Worm (Caenorhabditis elegans) whole organism, L2 larva: Measurements from ENCODE around the gene dnj-25.
A peak's percentile ranks its signal among the peaks of the same experiment; 100 is the strongest.

Experiments
- C34F6.9 ChIP-seq: fragments of 150-350 bp; optimal IDR thresholded peaks from 2 replicates; lab custom pipeline; 2014; ENCODE audit warnings: missing biosample characterization, missing genetic modification characterization
- F13H6.1 ChIP-seq: sonication (generic microtip); optimal IDR thresholded peaks from 2 replicates; lab custom pipeline; 2016; ENCODE audit warnings: missing genetic modification characterization, missing compliant biosample characterization
- Y55F3AM.14 ChIP-seq: fragments of 200-800 bp; sonication (Bioruptor generic); optimal IDR thresholded peaks from 2 replicates; lab custom pipeline; 2018; ENCODE audit warnings: mild to moderate bottlenecking, missing genetic modification characterization, missing compliant biosample characterization
- ZK546.5 ChIP-seq: sonication (generic microtip); optimal IDR thresholded peaks from 2 replicates; lab custom pipeline; 2017; ENCODE audit warnings: missing biosample characterization, missing genetic modification characterization
- alr-1 ChIP-seq: fragments of 150-350 bp; optimal IDR thresholded peaks from 2 replicates; lab custom pipeline; 2014; ENCODE audit warnings: missing biosample characterization, missing genetic modification characterization
- crh-2 ChIP-seq: sonication (generic microtip); optimal IDR thresholded peaks from 2 replicates; lab custom pipeline; 2017; ENCODE audit warnings: missing biosample characterization, missing genetic modification characterization
- elt-1 ChIP-seq: fragments of 150-350 bp; optimal IDR thresholded peaks from 2 replicates; lab custom pipeline; 2014; ENCODE audit warnings: missing biosample characterization, missing genetic modification characterization
- fos-1 ChIP-seq: fragments of 150-350 bp; optimal IDR thresholded peaks from 2 replicates; lab custom pipeline; 2014; ENCODE audit warnings: missing biosample characterization, missing genetic modification characterization
- gmeb-1 ChIP-seq: fragments of 150-350 bp; optimal IDR thresholded peaks from 2 replicates; lab custom pipeline; 2014; ENCODE audit warnings: missing biosample characterization, missing genetic modification characterization
- lin-11 ChIP-seq: fragments of 150-350 bp; sonication (generic microtip); optimal IDR thresholded peaks from 2 replicates; lab custom pipeline; 2014; ENCODE audit warnings: missing biosample characterization, missing genetic modification characterization, inconsistent platforms, mixed read lengths
- lin-13 ChIP-seq: fragments of 150-350 bp; optimal IDR thresholded peaks from 2 replicates; lab custom pipeline; 2014; ENCODE audit warnings: missing biosample characterization, missing genetic modification reagents, missing genetic modification characterization
- lsy-2 ChIP-seq, 2 experiments: fragments of 150-350 bp in 1 of 2; sonication (generic microtip) in 1 of 2; optimal IDR thresholded peaks; 2 replicates each; lab custom pipeline; 2014 to 2017; ENCODE audit warnings: missing biosample characterization in 2 of 2, missing genetic modification characterization in 2 of 2
- mab-5 ChIP-seq: fragments of 150-350 bp; optimal IDR thresholded peaks from 2 replicates; lab custom pipeline; 2014; ENCODE audit warnings: missing biosample characterization, missing genetic modification characterization
- mbf-1 ChIP-seq: sonication (generic microtip); optimal IDR thresholded peaks from 2 replicates; lab custom pipeline; 2017; ENCODE audit warnings: missing biosample characterization, missing genetic modification characterization
- mdl-1 ChIP-seq, 2 experiments: fragments of 150-350 bp in 1 of 2; sonication (generic microtip) in 1 of 2; optimal IDR thresholded peaks; 2 replicates each; lab custom pipeline; 2017; ENCODE audit warnings: missing biosample characterization in 2 of 2, missing genetic modification characterization in 2 of 2
- nhr-12 ChIP-seq: fragments of 150-350 bp; optimal IDR thresholded peaks from 2 replicates; lab custom pipeline; 2014; ENCODE audit warnings: missing biosample characterization, missing genetic modification characterization
- nhr-129 ChIP-seq: fragments of 150-350 bp; optimal IDR thresholded peaks from 2 replicates; lab custom pipeline; 2014; ENCODE audit warnings: missing biosample characterization, missing genetic modification characterization
- nhr-237 ChIP-seq: fragments of 150-350 bp; optimal IDR thresholded peaks from 2 replicates; lab custom pipeline; 2014; ENCODE audit warnings: missing biosample characterization, missing genetic modification characterization
- nhr-25 ChIP-seq: fragments of 150-350 bp; sonication (generic microtip); optimal IDR thresholded peaks from 3 replicates; lab custom pipeline; 2014; ENCODE audit warnings: missing biosample characterization, missing genetic modification characterization
- nhr-6 ChIP-seq: fragments of 150-350 bp; optimal IDR thresholded peaks from 2 replicates; lab custom pipeline; 2014; ENCODE audit warnings: missing biosample characterization, missing genetic modification characterization
- nhr-77 ChIP-seq: fragments of 150-350 bp; optimal IDR thresholded peaks from 2 replicates; lab custom pipeline; 2014; ENCODE audit warnings: missing biosample characterization, missing genetic modification characterization
- peb-1 ChIP-seq: fragments of 150-350 bp; optimal IDR thresholded peaks from 2 replicates; lab custom pipeline; 2014; ENCODE audit warnings: missing biosample characterization, missing genetic modification characterization
- sma-3 ChIP-seq: sonication (generic microtip); optimal IDR thresholded peaks from 2 replicates; lab custom pipeline; 2016; ENCODE audit warnings: missing genetic modification reagents, missing genetic modification characterization, missing compliant biosample characterization
- sma-9 ChIP-seq, 2 experiments: fragments of 150-350 bp in 1 of 2; sonication (generic microtip) in 1 of 2; optimal IDR thresholded peaks; 2 replicates each; lab custom pipeline; 2014 to 2016; ENCODE audit warnings: missing genetic modification characterization in 2 of 2, mild to moderate bottlenecking in 1 of 2, missing biosample characterization in 1 of 2, missing compliant biosample characterization in 1 of 2, missing genetic modification reagents in 1 of 2, moderate library complexity in 1 of 2
- unc-39 ChIP-seq: fragments of 150-350 bp; optimal IDR thresholded peaks from 2 replicates; lab custom pipeline; 2014; ENCODE audit warnings: missing biosample characterization, missing genetic modification characterization
- unc-55 ChIP-seq: fragments of 150-350 bp; sonication (generic microtip); optimal IDR thresholded peaks from 3 replicates; lab custom pipeline; 2014; ENCODE audit warnings: missing biosample characterization, missing genetic modification reagents, missing genetic modification characterization
- unc-62 ChIP-seq: fragments of 150-350 bp; optimal IDR thresholded peaks from 2 replicates; lab custom pipeline; 2014; ENCODE audit warnings: missing biosample characterization, missing genetic modification reagents, missing genetic modification characterization
- zag-1 ChIP-seq: fragments of 150-350 bp; optimal IDR thresholded peaks from 2 replicates; lab custom pipeline; 2014; ENCODE audit warnings: missing biosample characterization, missing genetic modification characterization
- ztf-1 ChIP-seq: fragments of 200-800 bp; sonication (Bioruptor generic); conservative IDR thresholded peaks from 2 replicates; pipeline ENCODE4 v1.3.6; 2022; ENCODE audit warnings: missing genetic modification characterization, missing compliant biosample characterization
- ztf-11 ChIP-seq: sonication (generic microtip); optimal IDR thresholded peaks from 2 replicates; lab custom pipeline; 2017; ENCODE audit warnings: missing biosample characterization, missing genetic modification characterization
- ztf-4 ChIP-seq: fragments of 150-350 bp; optimal IDR thresholded peaks from 2 replicates; lab custom pipeline; 2014; ENCODE audit warnings: missing biosample characterization, missing genetic modification characterization

Gene dnj-25

ce11 chrV:20731787-20732186 is 12.4 kb downstream of the dnj-25 start, which contains the start of gene srxa-1:
Gene srxa-1 (plus strand): TSS chrV:20732087.
- TF ChIP-seq lin-13 (no peak), unc-62 (GFP tag; lab: Kevin White, UChicago) (no peak), mab-5 (tag; lab: Kevin White, UChicago) (no peak), crh-2 (tag; lab: Kevin White, UChicago) (no peak), zag-1 (tag; lab: Kevin White, UChicago) (no peak), Y55F3AM.14 (GFP tag; lab: Kevin White, UChicago) (no peak), nhr-77 (no peak)
- TF ChIP-seq, all 48 proteins: peak for 0

- TF ChIP-seq nhr-25 (tag; lab: Kevin White, UChicago) = peak; percentile 50
- peak; percentile 78 for TF ChIP-seq unc-55 (GFP tag; lab: Kevin White, UChicago)
- peak; percentile 6 for TF ChIP-seq nhr-6
- peak; percentile 68 for TF ChIP-seq C34F6.9 (tag; lab: Kevin White, UChicago)
- TF ChIP-seq lsy-2 (tag; optimal IDR thresholded peaks at IDR 0.05; lab: Kevin White, UChicago) = peak in 1 of 2 experiments; percentile 2
- peak; percentile 56 for TF ChIP-seq nhr-129 (tag; lab: Kevin White, UChicago)
- TF ChIP-seq zag-1 (tag; lab: Kevin White, UChicago) = peak; percentile 35
- peak; percentile 37 for TF ChIP-seq lin-13
- TF ChIP-seq crh-2 (tag; lab: Kevin White, UChicago) = peak; percentile 86
- peak; percentile 69 for TF ChIP-seq fos-1
- TF ChIP-seq nhr-237 (tag; lab: Kevin White, UChicago) = no peak
- peak; percentile 77 for TF ChIP-seq F13H6.1 (tag; lab: Kevin White, UChicago)
- TF ChIP-seq gmeb-1 (tag; lab: Kevin White, UChicago) = peak; percentile 49
- no peak for TF ChIP-seq nhr-12
- TF ChIP-seq mdl-1 (tag; optimal IDR thresholded peaks at IDR 0.05; lab: Kevin White, UChicago) = peak in 1 of 2 experiments; percentile 58
- no peak for TF ChIP-seq ZK546.5 (tag; lab: Kevin White, UChicago)
- peak; percentile 95 for TF ChIP-seq sma-9 (GFP tag; optimal IDR thresholded peaks at IDR 0.05; lab: Kevin White, UChicago)
- TF ChIP-seq sma-9 (tag; optimal IDR thresholded peaks at IDR 0.05; lab: Kevin White, UChicago) = no peak
- TF ChIP-seq sma-3 (GFP tag; lab: Kevin White, UChicago) = peak; percentile 54
- TF ChIP-seq elt-1 (tag; lab: Kevin White, UChicago) = no peak
- TF ChIP-seq mab-5 (tag; lab: Kevin White, UChicago) = peak; percentile 15
These were observed 15.3 kb downstream of the dnj-25 start, which contains the start of gene ipla-3 for ce11 chrV:20728763-20729350. Gene ipla-3 (minus strand): TSS chrV:20729272.

ce11 chrV:20727458-20727857 is 16.7 kb downstream of the dnj-25 start:
- TF ChIP-seq ztf-4 = no peak
- no peak for TF ChIP-seq nhr-237 (tag; lab: Kevin White, UChicago)

- TF ChIP-seq unc-62 (GFP tag; lab: Kevin White, UChicago) (no peak), C34F6.9 (tag; lab: Kevin White, UChicago) (no peak), ztf-11 (no peak), alr-1 (no peak), unc-39 (tag; lab: Kevin White, UChicago) (no peak), ZK546.5 (tag; lab: Kevin White, UChicago) (no peak), ztf-1 (GFP tag; lab: Robert Waterston, UW) (no peak), mbf-1 (tag; lab: Kevin White, UChicago) (no peak), crh-2 (tag; lab: Kevin White, UChicago) (no peak), zag-1 (tag; lab: Kevin White, UChicago) (no peak)
These were observed 21.7 kb downstream of the dnj-25 start for ce11 chrV:20722447-20722846.

ce11 chrV:20721934-20722333 is 22.2 kb downstream of the dnj-25 start, which contains the start of gene Y44A6C.2:
Gene Y44A6C.2 (plus strand): TSS chrV:20722234.
- no peak for TF ChIP-seq nhr-237 (tag; lab: Kevin White, UChicago)
- no peak for TF ChIP-seq ztf-1 (GFP tag; lab: Robert Waterston, UW)
- no peak for TF ChIP-seq crh-2 (tag; lab: Kevin White, UChicago)
- no peak for TF ChIP-seq lin-13
- TF ChIP-seq peb-1 (tag; lab: Kevin White, UChicago) = no peak
- no peak for TF ChIP-seq lin-11 (tag; lab: Kevin White, UChicago)
- TF ChIP-seq, all 48 proteins: peak for 0
